Worm (Caenorhabditis elegans) whole organism, L4 larva: ENCODE results near the gene K10D6.3.

Source experiments
- T20F7.1 ChIP-seq: fragments of 200-800 bp; sonication (Bioruptor generic); optimal IDR thresholded peaks from 2 replicates; lab custom pipeline; 2018; ENCODE audit warnings: mild to moderate bottlenecking, missing genetic modification characterization, missing compliant biosample characterization
- T26A8.4 ChIP-seq: fragments of 200-800 bp; sonication (Bioruptor generic); IDR thresholded peaks from 2 replicates; pipeline ENCODE4 v1.3.6; 2022; ENCODE audit warnings: missing genetic modification characterization, missing compliant biosample characterization
- ZK337.2 ChIP-seq: fragments of 200-800 bp; sonication (Bioruptor generic); IDR thresholded peaks from 2 replicates; pipeline ENCODE4 v1.3.6; 2022; ENCODE audit warnings: missing genetic modification reagents, missing genetic modification characterization, missing compliant biosample characterization
- ZK546.5 ChIP-seq, 2 experiments: sonication (generic microtip); optimal IDR thresholded peaks; 2 replicates each; lab custom pipeline; 2017; ENCODE audit warnings: missing biosample characterization in 2 of 2, missing genetic modification characterization in 2 of 2
- aha-1 ChIP-seq: fragments of 150-350 bp; peaks from one replicate; lab custom pipeline; 2014; ENCODE audit warnings: missing biosample characterization, missing genetic modification characterization
- ama-1 ChIP-seq: fragments of 150-350 bp; optimal IDR thresholded peaks from 2 replicates; lab custom pipeline; 2014; ENCODE audit warnings: inconsistent platforms, mixed read lengths
- arid-1 ChIP-seq: fragments of 200-800 bp; sonication (Bioruptor generic); conservative IDR thresholded peaks from 2 replicates; pipeline ENCODE4 v1.3.6; 2022; ENCODE audit warnings: missing genetic modification reagents, missing genetic modification characterization, missing compliant biosample characterization
- ceh-20 ChIP-seq: fragments of 200-800 bp; sonication (Bioruptor generic); IDR thresholded peaks from 2 replicates; pipeline ENCODE4 v1.3.6; 2022; ENCODE audit warnings: missing genetic modification reagents, missing genetic modification characterization, missing compliant biosample characterization
- ceh-28 ChIP-seq: fragments of 150-350 bp; optimal IDR thresholded peaks from 2 replicates; lab custom pipeline; 2014; ENCODE audit warnings: missing biosample characterization, missing genetic modification reagents, missing genetic modification characterization
- ceh-62 ChIP-seq: sonication (generic microtip); optimal IDR thresholded peaks from 2 replicates; lab custom pipeline; 2017; ENCODE audit warnings: missing biosample characterization, missing genetic modification characterization
- ceh-82 ChIP-seq: sonication (generic microtip); optimal IDR thresholded peaks from 2 replicates; lab custom pipeline; 2017; ENCODE audit warnings: missing biosample characterization, missing genetic modification characterization
- cey-2 ChIP-seq: sonication (generic microtip); optimal IDR thresholded peaks from 3 replicates; lab custom pipeline; 2017; ENCODE audit warnings: missing genetic modification characterization, mild to moderate bottlenecking, missing compliant biosample characterization, antibody characterized with exemption, borderline replicate concordance; ENCODE audit not compliant: insufficient read depth
- daf-12 ChIP-seq: fragments of 150-350 bp; optimal IDR thresholded peaks from 2 replicates; lab custom pipeline; 2014; ENCODE audit warnings: missing biosample characterization, missing genetic modification reagents, missing genetic modification characterization
- daf-16 ChIP-seq, 3 experiments: sonication (generic microtip); optimal IDR thresholded peaks; 2 replicates each; lab custom pipeline; 2016 to 2017; ENCODE audit warnings: missing genetic modification characterization in 3 of 3, missing genetic modification reagents in 3 of 3, mild to moderate bottlenecking in 2 of 3, missing compliant biosample characterization in 2 of 3, missing biosample characterization in 1 of 3, moderate library complexity in 1 of 3
- dmd-9 ChIP-seq: fragments of 200-800 bp; sonication (Bioruptor generic); IDR thresholded peaks from 2 replicates; pipeline ENCODE4 v1.3.6; 2022; ENCODE audit warnings: missing genetic modification reagents, missing genetic modification characterization, missing compliant biosample characterization
- duxl-1 ChIP-seq: sonication (generic microtip); optimal IDR thresholded peaks from 2 replicates; lab custom pipeline; 2016; ENCODE audit warnings: mild to moderate bottlenecking, missing genetic modification characterization, moderate library complexity, missing compliant biosample characterization; ENCODE audit not compliant: poor library complexity
- dve-1 ChIP-seq: sonication (generic microtip); optimal IDR thresholded peaks from 2 replicates; lab custom pipeline; 2017; ENCODE audit warnings: antibody characterized with exemption, mild to moderate bottlenecking, missing genetic modification characterization, missing compliant biosample characterization; ENCODE audit not compliant: insufficient read depth
- hmg-1.1 ChIP-seq: fragments of 200-800 bp; sonication (Bioruptor generic); IDR thresholded peaks from 2 replicates; pipeline ENCODE4 v1.3.6; 2022; ENCODE audit warnings: missing genetic modification reagents, missing genetic modification characterization, missing compliant biosample characterization
- lin-1 ChIP-seq: fragments of 200-800 bp; sonication (Bioruptor generic); IDR thresholded peaks from 2 replicates; pipeline ENCODE4 v1.3.6; 2022; ENCODE audit warnings: missing genetic modification reagents, missing genetic modification characterization, missing compliant biosample characterization
- lin-13 ChIP-seq: fragments of 150-350 bp; optimal IDR thresholded peaks from 2 replicates; lab custom pipeline; 2014; ENCODE audit warnings: missing biosample characterization, missing genetic modification reagents, missing genetic modification characterization
- lin-15B ChIP-seq: fragments of 150-350 bp; sonication (generic microtip); optimal IDR thresholded peaks from 3 replicates; lab custom pipeline; 2014; ENCODE audit warnings: missing biosample characterization, missing genetic modification characterization
- lsy-2 ChIP-seq, 2 experiments: fragments of 150-350 bp in 1 of 2; sonication (generic microtip) in 1 of 2; optimal IDR thresholded peaks; 2 replicates each; lab custom pipeline; 2014 to 2017; ENCODE audit warnings: missing biosample characterization in 2 of 2, missing genetic modification characterization in 2 of 2
- madf-9 ChIP-seq: fragments of 200-800 bp; sonication (Bioruptor generic); conservative IDR thresholded peaks from 2 replicates; pipeline ENCODE4 v1.3.6; 2022; ENCODE audit warnings: missing genetic modification reagents, missing genetic modification characterization, missing compliant biosample characterization
- mep-1 ChIP-seq: fragments of 150-350 bp; sonication (generic microtip); optimal IDR thresholded peaks from 3 replicates; lab custom pipeline; 2014; ENCODE audit warnings: missing biosample characterization, missing genetic modification characterization
- mes-2 ChIP-seq: sonication (generic microtip); optimal IDR thresholded peaks from 2 replicates; lab custom pipeline; 2016; ENCODE audit warnings: missing genotype, mild to moderate bottlenecking, missing genetic modification characterization, missing compliant biosample characterization; ENCODE audit not compliant: poor library complexity, severe bottlenecking
- mxl-2 ChIP-seq: fragments of 200-800 bp; sonication (Bioruptor generic); conservative IDR thresholded peaks from 2 replicates; pipeline ENCODE4 v1.3.6; 2022; ENCODE audit warnings: missing genetic modification reagents, missing genetic modification characterization, missing compliant biosample characterization
- mxl-3 ChIP-seq: fragments of 200-800 bp; sonication (Bioruptor generic); optimal IDR thresholded peaks from 2 replicates; lab custom pipeline; 2018; ENCODE audit warnings: mild to moderate bottlenecking, missing genetic modification characterization, missing compliant biosample characterization
- nhr-11 ChIP-seq: fragments of 150-350 bp; optimal IDR thresholded peaks from 2 replicates; lab custom pipeline; 2014; ENCODE audit warnings: missing biosample characterization, missing genetic modification characterization
- nhr-111 ChIP-seq: fragments of 200-800 bp; sonication (Bioruptor generic); optimal IDR thresholded peaks from 2 replicates; lab custom pipeline; 2018; ENCODE audit warnings: mild to moderate bottlenecking, missing genetic modification characterization, missing compliant biosample characterization
- nhr-237 ChIP-seq: sonication (generic microtip); optimal IDR thresholded peaks from 2 replicates; lab custom pipeline; 2017; ENCODE audit warnings: missing biosample characterization, missing genetic modification characterization
- nhr-25 ChIP-seq: sonication (generic microtip); optimal IDR thresholded peaks from 2 replicates; lab custom pipeline; 2017; ENCODE audit warnings: missing genetic modification characterization, mild to moderate bottlenecking, missing compliant biosample characterization, antibody characterized with exemption, moderate library complexity, borderline replicate concordance; ENCODE audit not compliant: insufficient read depth
- nhr-28 ChIP-seq: fragments of 150-350 bp; optimal IDR thresholded peaks from 2 replicates; lab custom pipeline; 2014; ENCODE audit warnings: missing biosample characterization, missing genetic modification characterization
- nhr-42 ChIP-seq: fragments of 200-800 bp; sonication (Bioruptor generic); IDR thresholded peaks from 2 replicates; pipeline ENCODE4 v1.3.6; 2022; ENCODE audit warnings: missing genetic modification characterization, missing compliant biosample characterization
- pha-4 ChIP-seq, 2 experiments: fragments of 150-350 bp in 1 of 2; fragments of 200-800 bp in 1 of 2; sonication (Bioruptor generic) in 1 of 2; IDR thresholded peaks in 1 of 2; optimal IDR thresholded peaks in 1 of 2; 2 replicates each; pipeline versions ENCODE4 v1.3.6 to Lab custom; 2014 to 2022; ENCODE audit warnings: missing genetic modification characterization in 2 of 2, missing genetic modification reagents in 2 of 2, missing biosample characterization in 1 of 2, missing compliant biosample characterization in 1 of 2
- php-3 ChIP-seq: fragments of 200-800 bp; sonication (Bioruptor generic); IDR thresholded peaks from 2 replicates; pipeline ENCODE4 v1.3.6; 2022; ENCODE audit warnings: missing genetic modification reagents, missing genetic modification characterization, missing compliant biosample characterization
- rbr-2 ChIP-seq: sonication (generic microtip); optimal IDR thresholded peaks from 2 replicates; lab custom pipeline; 2016; ENCODE audit warnings: missing genotype, missing genetic modification characterization, missing compliant biosample characterization
- saeg-2 ChIP-seq: fragments of 200-800 bp; sonication (Bioruptor generic); IDR thresholded peaks from 2 replicates; pipeline ENCODE4 v1.3.6; 2022; ENCODE audit warnings: missing genetic modification reagents, missing genetic modification characterization, missing compliant biosample characterization
- skn-1 ChIP-seq: fragments of 150-350 bp; optimal IDR thresholded peaks from 2 replicates; lab custom pipeline; 2014; ENCODE audit warnings: missing biosample characterization, missing genetic modification characterization
- spr-1 ChIP-seq: sonication (generic microtip); optimal IDR thresholded peaks from 2 replicates; lab custom pipeline; 2016; ENCODE audit warnings: mild to moderate bottlenecking, missing genetic modification characterization, missing compliant biosample characterization
- tra-1 ChIP-seq: fragments of 200-800 bp; sonication (Bioruptor generic); IDR thresholded peaks from 2 replicates; pipeline ENCODE4 v1.3.6; 2022; ENCODE audit warnings: missing genetic modification reagents, missing genetic modification characterization, missing compliant biosample characterization
- unc-130 ChIP-seq: sonication (generic microtip); optimal IDR thresholded peaks from 2 replicates; lab custom pipeline; 2016; ENCODE audit warnings: missing genetic modification reagents, missing genetic modification characterization, missing compliant biosample characterization
- zfp-3 ChIP-seq: fragments of 200-800 bp; sonication (Bioruptor generic); conservative IDR thresholded peaks from 2 replicates; pipeline ENCODE4 v1.3.6; 2022; ENCODE audit warnings: missing genetic modification reagents, missing genetic modification characterization, missing compliant biosample characterization

The K10D6.3 gene

ce11 chrV:11196631-11197258 is 3.7 kb upstream of the K10D6.3 start (continued):
- no peak for TF ChIP-seq nhr-111 (GFP tag; lab: Kevin White, UChicago)
- no peak for TF ChIP-seq pha-4 (GFP tag; IDR thresholded peaks at IDR 0.05; lab: Robert Waterston, UW)
- no peak for TF ChIP-seq pha-4 (tag; optimal IDR thresholded peaks at IDR 0.05; lab: Kevin White, UChicago)
- TF ChIP-seq dve-1 (tag; lab: Kevin White, UChicago): no peak
- no peak for TF ChIP-seq ceh-20 (GFP tag; lab: Robert Waterston, UW)
- peak; percentile 97 for TF ChIP-seq aha-1
- no peak for TF ChIP-seq ceh-62
- no peak for TF ChIP-seq nhr-42 (GFP tag; lab: Robert Waterston, UW)
- TF ChIP-seq tra-1 (GFP tag; lab: Robert Waterston, UW): no peak
- TF ChIP-seq nhr-28 (tag; lab: Kevin White, UChicago): peak; percentile 16
- no peak for TF ChIP-seq hmg-1.1 (GFP tag; lab: Robert Waterston, UW)
- TF ChIP-seq saeg-2 (GFP tag; lab: Robert Waterston, UW): no peak
- TF ChIP-seq lin-15B: no peak
- TF ChIP-seq lin-13: no peak
- TF ChIP-seq lsy-2 (tag; optimal IDR thresholded peaks at IDR 0.05; lab: Kevin White, UChicago): no peak
- TF ChIP-seq duxl-1 (tag; lab: Kevin White, UChicago): no peak
- no peak for TF ChIP-seq ceh-28 (tag; lab: Kevin White, UChicago)
- no peak for TF ChIP-seq cey-2 (tag; lab: Kevin White, UChicago)
- no peak for TF ChIP-seq daf-16 (GFP tag; optimal IDR thresholded peaks at IDR 0.05; lab: Kevin White, UChicago)
- TF ChIP-seq daf-16 (tag; optimal IDR thresholded peaks at IDR 0.05; lab: Kevin White, UChicago): no peak
- TF ChIP-seq daf-12: no peak
- no peak for TF ChIP-seq arid-1 (GFP tag; lab: Robert Waterston, UW)
- no peak for TF ChIP-seq skn-1
- TF ChIP-seq, all 104 proteins: peak for 4

DNA sequence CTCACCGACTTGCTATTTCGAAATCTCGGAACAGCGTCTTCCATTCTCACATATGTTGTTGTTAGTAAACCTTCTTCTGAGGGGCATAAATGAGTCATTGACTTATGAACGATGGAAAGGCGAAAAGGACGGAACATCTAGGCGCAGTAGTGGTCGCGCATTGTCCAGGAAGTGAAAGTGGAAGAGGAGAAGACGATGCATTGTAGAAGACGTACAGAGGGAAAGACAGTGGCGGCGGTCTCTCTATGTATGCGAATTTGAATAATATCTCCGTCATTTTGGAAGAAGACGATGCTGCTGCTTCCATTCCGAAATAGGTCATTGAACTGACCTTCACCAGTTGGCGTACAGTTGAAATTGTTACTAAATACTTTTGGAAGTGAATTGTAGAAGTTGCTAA is 2.3 kb upstream of the K10D6.3 start:
- TF ChIP-seq dmd-9 (GFP tag; lab: Robert Waterston, UW): no peak
- no peak for TF ChIP-seq ama-1 (lab: Kevin White, UChicago)
- TF ChIP-seq daf-12: no peak
- peak; percentile 82 for TF ChIP-seq aha-1
- no peak for TF ChIP-seq spr-1 (tag; lab: Kevin White, UChicago)
- TF ChIP-seq rbr-2 (tag; lab: Kevin White, UChicago): no peak
- TF ChIP-seq ZK337.2 (GFP tag; lab: Robert Waterston, UW): no peak
- no peak for TF ChIP-seq mxl-3
- no peak for TF ChIP-seq saeg-2 (GFP tag; lab: Robert Waterston, UW)

ce11 chrV:11199497-11199896 is 919 bp upstream of the K10D6.3 start:
- no peak for TF ChIP-seq mep-1
- TF ChIP-seq rbr-2 (tag; lab: Kevin White, UChicago): no peak
- peak; percentile 5 for TF ChIP-seq mxl-3
- no peak for TF ChIP-seq nhr-237 (tag; lab: Kevin White, UChicago)
- no peak for TF ChIP-seq T20F7.1 (GFP tag; lab: Kevin White, UChicago)
- no peak for TF ChIP-seq lin-1 (GFP tag; lab: Robert Waterston, UW)
- peak; percentile 63 for TF ChIP-seq nhr-25

- no peak for TF ChIP-seq mxl-2
- TF ChIP-seq T26A8.4: no peak
- TF ChIP-seq pha-4 (GFP tag; IDR thresholded peaks at IDR 0.05; lab: Robert Waterston, UW): no peak
- no peak for TF ChIP-seq pha-4 (tag; optimal IDR thresholded peaks at IDR 0.05; lab: Kevin White, UChicago)
- TF ChIP-seq zfp-3 (GFP tag; lab: Robert Waterston, UW): no peak
- no peak for TF ChIP-seq lin-13
- TF ChIP-seq ceh-82 (tag; lab: Kevin White, UChicago): no peak
- TF ChIP-seq ZK546.5 (tag; optimal IDR thresholded peaks at IDR 0.05; lab: Kevin White, UChicago): no peak
- no peak for TF ChIP-seq mes-2 (tag; lab: Kevin White, UChicago)
- no peak for TF ChIP-seq nhr-11
- TF ChIP-seq madf-9 (GFP tag; lab: Robert Waterston, UW): no peak
- TF ChIP-seq php-3 (GFP tag; lab: Robert Waterston, UW): peak; percentile 90
- 0 out of 2 replicates have a peak, but pooled peaks have one; percentile 53 for TF ChIP-seq ceh-20 (GFP tag; lab: Robert Waterston, UW)
- TF ChIP-seq unc-130 (GFP tag; lab: Kevin White, UChicago): no peak
- TF ChIP-seq daf-16 (GFP tag; optimal IDR thresholded peaks at IDR 0.05; lab: Kevin White, UChicago): no peak
- peak; percentile 47 for TF ChIP-seq daf-16 (tag; optimal IDR thresholded peaks at IDR 0.05; lab: Kevin White, UChicago)
Measured at ce11 chrV:11201826-11202565, 1.6 kb downstream of the K10D6.3 start, which contains the start of gene K10D6.4. K10D6.4 (plus strand) TSS chrV:11201925.
